Fruit fly (Drosophila melanogaster): ENCODE data around the gene CG34164.

CG34164 gene

DNA sequence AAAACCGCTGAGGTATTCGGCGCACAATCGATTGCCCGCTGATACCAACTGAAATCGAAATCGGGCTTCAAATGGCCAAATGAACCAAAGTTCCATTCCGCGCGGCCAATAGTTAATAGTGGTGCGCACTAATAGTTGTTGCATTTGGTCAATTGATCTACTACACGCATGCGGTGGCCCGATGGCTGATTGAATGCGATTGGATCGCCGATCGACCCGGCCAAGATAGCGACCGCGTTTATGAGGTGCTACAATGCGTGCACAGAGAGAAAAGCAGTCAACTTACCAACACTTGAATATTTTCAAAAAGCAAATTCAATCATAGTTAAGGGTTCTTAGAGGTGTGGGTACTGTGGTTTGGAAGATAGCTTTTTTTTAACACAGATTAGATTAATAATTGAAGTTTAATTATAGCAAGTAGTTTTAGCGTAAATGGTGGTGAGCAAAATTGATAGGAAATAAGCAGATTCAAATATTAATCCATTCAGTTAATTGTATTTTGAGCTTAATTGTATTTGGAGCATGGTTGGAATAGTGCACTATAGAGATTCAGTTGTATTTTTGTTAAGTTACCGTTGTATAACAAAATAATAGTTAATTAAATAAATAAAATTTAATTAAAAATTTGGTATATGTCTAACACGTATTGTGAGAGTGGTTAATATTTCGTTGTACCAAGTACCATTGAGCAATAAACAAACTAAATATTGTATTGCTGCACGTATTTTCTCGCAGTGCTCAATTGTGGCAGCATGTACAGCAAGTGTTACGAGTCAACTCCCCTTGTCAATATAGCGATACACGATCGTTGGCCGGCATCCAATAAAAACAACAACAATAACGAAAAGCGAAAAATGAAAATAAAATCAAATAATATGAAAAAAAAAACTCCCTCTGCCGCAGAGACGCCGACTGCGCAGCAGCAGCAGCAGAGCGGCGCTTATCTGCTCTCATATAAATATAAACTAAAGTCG lies 29.4 kb upstream of the CG34164 start (continued):
- TF ChIP-seq Lhr (GFP tag; optimal IDR thresholded peaks at IDR 0.05) (peak; percentile 8), HmgD (GFP tag; optimal IDR thresholded peaks at IDR 0.05) (no peak), Nf-YA (GFP tag; IDR thresholded peaks at IDR 0.05) (no peak), CG4820 (GFP tag; optimal IDR thresholded peaks at IDR 0.05) (peak; percentile 35), CG8089 (GFP tag; optimal IDR thresholded peaks at IDR 0.05) (no peak), dimm (GFP tag; IDR thresholded peaks at IDR 0.05) (peak; percentile 13; the same call in 1 of the 2 replicates), Dip2 (GFP tag; IDR thresholded peaks at IDR 0.05) (no peak), zfh2 (GFP tag; optimal IDR thresholded peaks at IDR 0.05) (no peak), sisA (GFP tag; IDR thresholded peaks at IDR 0.05) (peak; percentile 43; the same call in 1 of the 2 replicates), Oli (tag; optimal IDR thresholded peaks at IDR 0.05) (peak; percentile 83), sqz (GFP tag; optimal IDR thresholded peaks at IDR 0.05) (peak; percentile 61), CG13287 (GFP tag; IDR thresholded peaks at IDR 0.05; ENCODE audit: partially characterized antibody) (peak; percentile 32; the same call in 1 of the 2 replicates), zf30C (GFP tag; optimal IDR thresholded peaks at IDR 0.05) (peak; percentile 41), slou (GFP tag; optimal IDR thresholded peaks at IDR 0.05) (no peak), nom (GFP tag; optimal IDR thresholded peaks at IDR 0.05) (peak; percentile 98), crc (GFP tag; optimal IDR thresholded peaks at IDR 0.05) (no peak), Mrtf (GFP tag; IDR thresholded peaks at IDR 0.05) (peak; percentile 31; the same call in 1 of the 3 replicates), ash1 (GFP tag; optimal IDR thresholded peaks at IDR 0.05) (no peak), Vsx1 (GFP tag; optimal IDR thresholded peaks at IDR 0.05) (peak; percentile 43), amos (GFP tag; IDR thresholded peaks at IDR 0.05; ENCODE audit: partially characterized antibody) (no peak), CG12236 (GFP tag; optimal IDR thresholded peaks at IDR 0.05) (no peak), Hr78 (GFP tag; optimal IDR thresholded peaks at IDR 0.05) (peak in 1 of 2 experiments; percentile 16), Taf1 (GFP tag; IDR thresholded peaks at IDR 0.05) (peak; percentile 29; the same call in 1 of the 2 replicates), B-H1 (GFP tag; IDR thresholded peaks at IDR 0.05) (peak; percentile 20; the same call in 1 of the 3 replicates), Chrac-16 (GFP tag; optimal IDR thresholded peaks at IDR 0.05) (peak; percentile 56), CG16779 (GFP tag; IDR thresholded peaks at IDR 0.05) (no peak), D19B (GFP tag; optimal IDR thresholded peaks at IDR 0.05) (no peak), Poxn (GFP tag; IDR thresholded peaks at IDR 0.05) (no peak), CG13123 (GFP tag; optimal IDR thresholded peaks at IDR 0.05) (peak; percentile 31), CG13624 (GFP tag; optimal IDR thresholded peaks at IDR 0.05) (no peak), abd-A (tag; optimal IDR thresholded peaks at IDR 0.05) (no peak), unpg (GFP tag; optimal IDR thresholded peaks at IDR 0.05) (peak; percentile 47), Ssrp (tag; optimal IDR thresholded peaks at IDR 0.05) (peak; percentile 65), CG7839 (tag; optimal IDR thresholded peaks at IDR 0.05) (peak; percentile 69), Dip3 (GFP tag; optimal IDR thresholded peaks at IDR 0.05) (no peak), Lpt (GFP tag; optimal IDR thresholded peaks at IDR 0.05) (no peak), ro (GFP tag; IDR thresholded peaks at IDR 0.05) (no peak), jing (GFP tag; optimal IDR thresholded peaks at IDR 0.05) (no peak), knrl (GFP tag; IDR thresholded peaks at IDR 0.05; ENCODE audit: partially characterized antibody) (no peak), ttk (GFP tag; IDR thresholded peaks at IDR 0.05) (0 out of 2 replicates have a peak, but pooled peaks have one; percentile 6), Gsc (GFP tag; IDR thresholded peaks at IDR 0.05) (no peak), wor (GFP tag; IDR thresholded peaks at IDR 0.05) (no peak; the same call in 1 of the 2 replicates), Sry-β (GFP tag; optimal IDR thresholded peaks at IDR 0.05) (peak; percentile 8), CoRest (tag; optimal IDR thresholded peaks at IDR 0.05) (peak; percentile 81), mam (GFP tag; optimal IDR thresholded peaks at IDR 0.05) (no peak), gcm (GFP tag; optimal IDR thresholded peaks at IDR 0.05) (peak; percentile 20), salm (tag; optimal IDR thresholded peaks at IDR 0.05) (no peak), pzg (GFP tag; optimal IDR thresholded peaks at IDR 0.05) (peak; percentile 3)
